Worm (Caenorhabditis elegans) whole organism, L3 larva: ENCODE results near the gene pals-39.

Experiments
- R02D3.7 ChIP-seq: fragments of 150-350 bp; optimal IDR thresholded peaks from 2 replicates; lab custom pipeline; 2014; ENCODE audit warnings: missing biosample characterization, missing genetic modification characterization
- ZK546.5 ChIP-seq: sonication (generic microtip); optimal IDR thresholded peaks from 2 replicates; lab custom pipeline; 2017; ENCODE audit warnings: missing biosample characterization, missing genetic modification characterization
- ceh-16 ChIP-seq: sonication (generic microtip); optimal IDR thresholded peaks from 2 replicates; lab custom pipeline; 2017; ENCODE audit warnings: missing biosample characterization, missing genetic modification characterization
- ceh-82 ChIP-seq: fragments of 150-350 bp; optimal IDR thresholded peaks from 2 replicates; lab custom pipeline; 2014; ENCODE audit warnings: missing biosample characterization, missing genetic modification characterization
- egl-27 ChIP-seq: sonication (generic microtip); optimal IDR thresholded peaks from 4 replicates; lab custom pipeline; 2017; ENCODE audit warnings: missing biosample characterization, missing genetic modification reagents, missing genetic modification characterization
- egl-5 ChIP-seq: fragments of 150-350 bp; optimal IDR thresholded peaks from 2 replicates; lab custom pipeline; 2017; ENCODE audit warnings: missing biosample characterization, missing genetic modification reagents, missing genetic modification characterization, inconsistent platforms
- elt-1 ChIP-seq: fragments of 150-350 bp; optimal IDR thresholded peaks from 2 replicates; lab custom pipeline; 2014; ENCODE audit warnings: missing biosample characterization, missing genetic modification characterization
- elt-2 ChIP-seq: sonication (generic microtip); optimal IDR thresholded peaks from 2 replicates; lab custom pipeline; 2016; ENCODE audit warnings: missing genetic modification reagents, mild to moderate bottlenecking, missing genetic modification characterization, missing compliant biosample characterization
- elt-3 ChIP-seq, 3 experiments: fragments of 150-350 bp in 1 of 3; sonication (generic microtip) in 2 of 3; optimal IDR thresholded peaks; 2 replicates in 2 of 3; 4 replicates in 1 of 3; lab custom pipeline; 2014 to 2017; ENCODE audit warnings: missing biosample characterization in 3 of 3, missing genetic modification characterization in 3 of 3
- eor-1 ChIP-seq, 2 experiments: fragments of 150-350 bp; optimal IDR thresholded peaks; 2 replicates each; lab custom pipeline; 2014 to 2018; ENCODE audit warnings: missing biosample characterization in 2 of 2, missing genetic modification characterization in 2 of 2
- fkh-10 ChIP-seq: sonication (generic microtip); optimal IDR thresholded peaks from 2 replicates; lab custom pipeline; 2017; ENCODE audit warnings: missing biosample characterization, missing genetic modification reagents, missing genetic modification characterization
- fkh-2 ChIP-seq: fragments of 150-350 bp; optimal IDR thresholded peaks from 2 replicates; lab custom pipeline; 2014; ENCODE audit warnings: missing biosample characterization, missing genetic modification reagents, missing genetic modification characterization
- fos-1 ChIP-seq: fragments of 150-350 bp; optimal IDR thresholded peaks from 2 replicates; lab custom pipeline; 2014; ENCODE audit warnings: missing biosample characterization, missing genetic modification characterization
- hmg-11 ChIP-seq: sonication (generic microtip); optimal IDR thresholded peaks from 2 replicates; lab custom pipeline; 2016; ENCODE audit warnings: missing genetic modification characterization, missing compliant biosample characterization
- jun-1 ChIP-seq: fragments of 150-350 bp; optimal IDR thresholded peaks from 2 replicates; lab custom pipeline; 2014; ENCODE audit warnings: missing biosample characterization, missing genetic modification reagents, missing genetic modification characterization
- lin-15B ChIP-seq: fragments of 150-350 bp; optimal IDR thresholded peaks from 2 replicates; lab custom pipeline; 2014; ENCODE audit warnings: missing biosample characterization, missing genetic modification characterization
- lin-39 ChIP-seq: fragments of 150-350 bp; optimal IDR thresholded peaks from 2 replicates; lab custom pipeline; 2018; ENCODE audit warnings: missing biosample characterization, missing genetic modification reagents, missing genetic modification characterization
- mdl-1 ChIP-seq: fragments of 150-350 bp; optimal IDR thresholded peaks from 2 replicates; lab custom pipeline; 2014; ENCODE audit warnings: missing biosample characterization, missing genetic modification characterization
- nfya-1 ChIP-seq: sonication (generic microtip); optimal IDR thresholded peaks from 2 replicates; lab custom pipeline; 2017; ENCODE audit warnings: missing genetic modification characterization, mild to moderate bottlenecking, missing compliant biosample characterization, antibody characterized with exemption, moderate library complexity; ENCODE audit not compliant: insufficient read depth
- nhr-11 ChIP-seq: fragments of 150-350 bp; optimal IDR thresholded peaks from 2 replicates; lab custom pipeline; 2014; ENCODE audit warnings: missing biosample characterization, missing genetic modification characterization
- nhr-23 ChIP-seq: fragments of 150-350 bp; optimal IDR thresholded peaks from 2 replicates; lab custom pipeline; 2014; ENCODE audit warnings: missing biosample characterization, missing genetic modification reagents, missing genetic modification characterization
- nhr-237 ChIP-seq: fragments of 150-350 bp; optimal IDR thresholded peaks from 2 replicates; lab custom pipeline; 2014; ENCODE audit warnings: missing biosample characterization, missing genetic modification characterization
- nhr-28 ChIP-seq: fragments of 150-350 bp; optimal IDR thresholded peaks from 2 replicates; lab custom pipeline; 2014; ENCODE audit warnings: missing biosample characterization, missing genetic modification characterization
- nhr-43 ChIP-seq: sonication (generic microtip); optimal IDR thresholded peaks from 2 replicates; lab custom pipeline; 2016; ENCODE audit warnings: mild to moderate bottlenecking, missing genetic modification characterization, missing compliant biosample characterization; ENCODE audit not compliant: poor library complexity, severe bottlenecking
- nhr-76 ChIP-seq: fragments of 150-350 bp; sonication (generic microtip); optimal IDR thresholded peaks from 5 replicates; lab custom pipeline; 2014; ENCODE audit warnings: missing biosample characterization, missing genetic modification characterization
- nhr-77 ChIP-seq: fragments of 150-350 bp; optimal IDR thresholded peaks from 2 replicates; lab custom pipeline; 2014; ENCODE audit warnings: missing biosample characterization, missing genetic modification characterization
- pha-4 ChIP-seq: fragments of 150-350 bp; optimal IDR thresholded peaks from 2 replicates; lab custom pipeline; 2014; ENCODE audit warnings: missing biosample characterization, missing genetic modification reagents, missing genetic modification characterization
- pqm-1 ChIP-seq: fragments of 150-350 bp; optimal IDR thresholded peaks from 2 replicates; lab custom pipeline; 2017; ENCODE audit warnings: missing biosample characterization, missing genetic modification characterization, inconsistent platforms
- sea-2 ChIP-seq: fragments of 150-350 bp; sonication (generic microtip); optimal IDR thresholded peaks from 4 replicates; lab custom pipeline; 2014; ENCODE audit warnings: missing biosample characterization, missing genetic modification reagents, missing genetic modification characterization
- skn-1 ChIP-seq: fragments of 150-350 bp; optimal IDR thresholded peaks from 2 replicates; lab custom pipeline; 2014; ENCODE audit warnings: missing biosample characterization, missing genetic modification characterization
- snpc-4 ChIP-seq: fragments of 150-350 bp; optimal IDR thresholded peaks from 2 replicates; lab custom pipeline; 2014; ENCODE audit warnings: missing biosample characterization, missing genetic modification characterization
- tbx-2 ChIP-seq: sonication (generic microtip); optimal IDR thresholded peaks from 2 replicates; lab custom pipeline; 2016; ENCODE audit warnings: mild to moderate bottlenecking, missing genetic modification characterization, missing compliant biosample characterization
- zag-1 ChIP-seq: fragments of 150-350 bp; optimal IDR thresholded peaks from 2 replicates; lab custom pipeline; 2014; ENCODE audit warnings: missing biosample characterization, missing genetic modification characterization
- ztf-11 ChIP-seq: fragments of 150-350 bp; optimal IDR thresholded peaks from 2 replicates; lab custom pipeline; 2014; ENCODE audit warnings: missing biosample characterization, missing genetic modification characterization
- ztf-4 ChIP-seq: fragments of 150-350 bp; optimal IDR thresholded peaks from 2 replicates; lab custom pipeline; 2014; ENCODE audit warnings: missing biosample characterization, missing genetic modification characterization

The pals-39 gene

DNA sequence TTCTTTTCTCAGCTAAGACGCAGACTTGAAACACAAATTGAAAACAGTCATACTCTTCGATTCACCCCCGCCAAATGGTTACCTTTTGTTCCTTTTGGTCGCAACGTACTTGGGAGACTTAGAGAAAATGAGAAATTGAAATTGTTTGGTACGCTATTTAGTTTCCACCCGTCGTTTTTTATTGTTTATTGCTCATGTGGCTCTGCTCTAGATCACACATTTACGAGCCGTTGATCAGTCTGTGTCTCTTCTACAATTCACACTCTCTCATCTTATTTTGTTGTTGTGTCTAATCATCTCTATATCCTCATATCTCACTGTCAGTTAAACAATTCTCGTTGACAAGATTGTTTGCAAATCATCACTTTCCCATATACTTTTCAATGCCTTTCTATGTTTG is 44.3 kb upstream of the pals-39 start:
- no peak for TF ChIP-seq elt-3 (tag; optimal IDR thresholded peaks at IDR 0.05; lab: Kevin White, UChicago)
- no peak for TF ChIP-seq hmg-11 (tag; lab: Kevin White, UChicago)
- no peak for TF ChIP-seq ztf-4
- TF ChIP-seq nhr-43 (tag; lab: Kevin White, UChicago): no peak
- no peak for TF ChIP-seq pqm-1 (tag; lab: Kevin White, UChicago)
- TF ChIP-seq fkh-2: no peak
- no peak for TF ChIP-seq elt-2 (tag; lab: Kevin White, UChicago)
- no peak for TF ChIP-seq skn-1 (tag; lab: Kevin White, UChicago)
- no peak for TF ChIP-seq sea-2
- no peak for TF ChIP-seq mdl-1 (tag; lab: Kevin White, UChicago)
- TF ChIP-seq nhr-28 (tag; lab: Kevin White, UChicago): no peak
- no peak for TF ChIP-seq nhr-23
- TF ChIP-seq ceh-16 (tag; lab: Kevin White, UChicago): no peak
- TF ChIP-seq pha-4: peak; percentile 43
- no peak for TF ChIP-seq eor-1 (tag; optimal IDR thresholded peaks at IDR 0.05; lab: Kevin White, UChicago)
- TF ChIP-seq nhr-237 (tag; lab: Kevin White, UChicago): no peak
- no peak for TF ChIP-seq elt-1 (tag; lab: Kevin White, UChicago)
- no peak for TF ChIP-seq ZK546.5 (tag; lab: Kevin White, UChicago)
- TF ChIP-seq fos-1 (tag; lab: Kevin White, UChicago): no peak
- TF ChIP-seq egl-5 (tag; lab: Kevin White, UChicago): peak; percentile 79
- peak; percentile 48 for TF ChIP-seq snpc-4 (tag; lab: Kevin White, UChicago)
- no peak for TF ChIP-seq ztf-11 (tag; lab: Kevin White, UChicago)
- TF ChIP-seq egl-27 (tag; lab: Kevin White, UChicago): no peak
- TF ChIP-seq ceh-82 (tag; lab: Kevin White, UChicago): no peak
- TF ChIP-seq R02D3.7 (tag; lab: Kevin White, UChicago): no peak

DNA sequence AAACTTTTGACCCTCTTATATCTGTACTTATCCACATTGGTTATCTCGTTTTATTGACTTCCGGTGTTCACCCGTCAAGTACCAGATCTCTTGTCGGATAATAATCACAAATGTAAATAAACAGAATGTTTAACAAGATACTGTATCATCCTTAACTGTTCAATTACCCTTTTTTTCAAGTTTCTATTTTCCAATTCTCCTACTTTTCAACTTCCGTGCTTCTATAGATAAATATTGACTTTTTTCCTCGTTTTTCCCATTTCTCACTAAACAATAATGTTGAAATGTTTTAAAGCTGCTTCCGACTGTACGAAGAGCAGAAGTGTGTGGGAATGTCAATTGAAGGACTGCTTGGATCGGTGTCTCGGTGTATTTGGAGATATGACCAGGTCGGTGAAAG is 43.3 kb upstream of the pals-39 start, which contains the start of gene inx-11:
Gene inx-11 (plus strand): TSS at position 301 of the 400 bp plus-strand sequence.
- TF ChIP-seq pha-4: peak; percentile 75
- no peak for TF ChIP-seq nhr-237 (tag; lab: Kevin White, UChicago)

DNA sequence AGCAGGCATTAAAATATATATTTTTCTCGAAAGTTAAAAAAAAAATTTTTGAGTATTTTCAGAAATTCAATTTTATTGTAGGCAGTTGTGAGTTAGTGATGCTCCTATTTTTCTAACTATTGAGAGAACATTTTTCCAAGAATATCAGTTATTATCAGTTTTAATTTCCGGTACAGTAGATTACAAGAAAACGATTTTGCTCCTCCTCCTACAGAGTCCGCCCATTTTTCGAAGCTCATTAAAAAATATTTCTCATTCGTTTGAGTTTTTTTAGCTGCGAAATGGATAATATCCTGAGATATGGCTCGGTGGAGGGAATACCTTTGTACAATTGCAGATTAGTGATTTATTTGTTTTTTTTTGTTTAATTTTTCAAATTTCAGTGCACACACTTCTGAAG is 40.9 kb upstream of the pals-39 start, which contains the start of gene srt-39:
Gene srt-39 (plus strand): TSS at position 301 of the 400 bp plus-strand sequence.
- no peak for TF ChIP-seq skn-1 (tag; lab: Kevin White, UChicago)
- no peak for TF ChIP-seq mdl-1 (tag; lab: Kevin White, UChicago)
- no peak for TF ChIP-seq nhr-237 (tag; lab: Kevin White, UChicago)
- no peak for TF ChIP-seq lin-15B (tag; lab: Kevin White, UChicago)
- TF ChIP-seq nhr-43 (tag; lab: Kevin White, UChicago): no peak
- no peak for TF ChIP-seq nhr-77 (tag; lab: Kevin White, UChicago)
- no peak for TF ChIP-seq sea-2
- TF ChIP-seq ceh-82 (tag; lab: Kevin White, UChicago): no peak
- TF ChIP-seq nhr-76 (tag; lab: Kevin White, UChicago): no peak
- no peak for TF ChIP-seq tbx-2 (tag; lab: Kevin White, UChicago)
- TF ChIP-seq zag-1 (tag; lab: Kevin White, UChicago): no peak
- no peak for TF ChIP-seq jun-1 (tag; lab: Kevin White, UChicago)
- no peak for TF ChIP-seq pha-4
- no peak for TF ChIP-seq snpc-4 (tag; lab: Kevin White, UChicago)
- TF ChIP-seq lin-39 (tag; lab: Kevin White, UChicago): no peak
- no peak for TF ChIP-seq R02D3.7 (tag; lab: Kevin White, UChicago)
- TF ChIP-seq nhr-11 (tag; lab: Kevin White, UChicago): no peak

DNA sequence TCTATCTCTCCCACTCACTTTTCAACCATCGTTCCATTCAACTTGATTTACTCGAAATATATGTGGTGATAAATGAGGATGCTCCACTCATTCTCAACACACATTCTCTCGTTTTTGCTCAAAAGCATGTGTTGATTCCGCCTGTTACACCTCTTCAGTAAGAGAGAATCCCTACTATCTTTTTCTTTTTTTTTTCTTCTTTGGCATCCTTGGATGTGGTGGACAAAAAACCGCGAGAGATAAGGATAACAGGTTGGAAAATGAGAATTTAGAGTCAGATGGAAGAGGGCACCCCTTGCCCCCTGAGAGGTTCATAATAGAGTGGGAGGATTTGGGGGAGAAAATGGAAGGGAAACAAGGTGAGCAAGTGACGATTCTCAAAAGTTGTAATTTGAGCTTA is 35.3 kb upstream of the pals-39 start:
- no peak for TF ChIP-seq fkh-10 (GFP tag; lab: Kevin White, UChicago)
- peak; percentile 18 for TF ChIP-seq egl-5 (tag; lab: Kevin White, UChicago)
- TF ChIP-seq nfya-1 (tag; lab: Kevin White, UChicago): peak; percentile 23
